Worm (Caenorhabditis elegans): ENCODE measurements around the gene F26F2.1.

ce11 chrV:20539055-20539454 is 22.6 kb downstream of the F26F2.1 start, which contains the start of gene Y38H6C.16:
- TF ChIP-seq ZK546.5 (tag; optimal IDR thresholded peaks at IDR 0.05) (no peak), nhr-25 (tag; optimal IDR thresholded peaks at IDR 0.05) (no peak), elt-1 (tag; optimal IDR thresholded peaks at IDR 0.05) (no peak), ztf-4 (tag; optimal IDR thresholded peaks at IDR 0.05) (no peak), nhr-237 (tag; optimal IDR thresholded peaks at IDR 0.05) (no peak), dmd-4 (tag; optimal IDR thresholded peaks at IDR 0.05) (no peak), nhr-21 (tag; optimal IDR thresholded peaks at IDR 0.05) (no peak), lin-39 (tag; optimal IDR thresholded peaks at IDR 0.05) (no peak), ceh-82 (tag; optimal IDR thresholded peaks at IDR 0.05) (no peak), egl-27 (tag; optimal IDR thresholded peaks at IDR 0.05) (no peak), aly-2 (tag; optimal IDR thresholded peaks at IDR 0.05) (no peak), ztf-11 (tag; optimal IDR thresholded peaks at IDR 0.05) (no peak), fos-1 (tag; optimal IDR thresholded peaks at IDR 0.05) (no peak)
